Worm (Caenorhabditis elegans) whole organism, L4/young adult: ENCODE measurements around the gene col-120.
"Not testable (repeated sequence)": the region's sequence is repeated elsewhere in the genome, so short reads cannot be mapped to it uniquely, and the experiment has no call there.

Experiments
- W03F9.2 ChIP-seq: fragments of 150-350 bp; optimal IDR thresholded peaks from 2 replicates; lab custom pipeline; 2014; ENCODE audit warnings: missing biosample characterization, missing genetic modification characterization
- dao-5 ChIP-seq: sonication (generic microtip); optimal IDR thresholded peaks from 2 replicates; lab custom pipeline; 2016; ENCODE audit warnings: missing genotype, missing genetic modification characterization, moderate library complexity, missing compliant biosample characterization
- him-1 ChIP-seq: sonication (generic microtip); optimal IDR thresholded peaks from 2 replicates; lab custom pipeline; 2016; ENCODE audit warnings: missing genotype, missing genetic modification reagents, missing genetic modification characterization, missing compliant biosample characterization

col-120 gene

ce11 chrIV:9261687-9262086 lies at the start of gene col-120:
Gene col-120 (minus strand): TSS chrIV:9261787.
- TF ChIP-seq him-1 (tag; lab: Kevin White, UChicago) (no peak), dao-5 (tag; lab: Kevin White, UChicago) (no peak), W03F9.2 (no peak)

- TF ChIP-seq him-1 (tag; lab: Kevin White, UChicago) = no peak
- no peak for TF ChIP-seq W03F9.2
- no peak for TF ChIP-seq dao-5 (tag; lab: Kevin White, UChicago)
Observed at ce11 chrIV:9310935-9311566, 49.5 kb upstream of the col-120 start.

ce11 chrIV:9308975-9309374 lies 47.4 kb upstream of the col-120 start, which contains the start of gene F49C12.6:
Gene F49C12.6 (minus strand): TSS chrIV:9309075.
- TF ChIP-seq W03F9.2 (no peak), him-1 (tag; lab: Kevin White, UChicago) (no peak), dao-5 (tag; lab: Kevin White, UChicago) (no peak)

ce11 chrIV:9304617-9305016 lies 43.0 kb upstream of the col-120 start, which contains the start of gene F49C12.5:
Gene F49C12.5 (plus strand): TSS chrIV:9304917.
- TF ChIP-seq him-1 (tag; lab: Kevin White, UChicago) = no peak
- no peak for TF ChIP-seq W03F9.2
- no peak for TF ChIP-seq dao-5 (tag; lab: Kevin White, UChicago)

ce11 chrIV:9303994-9304393 lies 42.4 kb upstream of the col-120 start, which contains the start of gene F49C12.4:
Gene F49C12.4 (minus strand): TSS chrIV:9304094.
- TF ChIP-seq W03F9.2 (no peak), him-1 (tag; lab: Kevin White, UChicago) (no peak), dao-5 (tag; lab: Kevin White, UChicago) (no peak)

- no peak for TF ChIP-seq him-1 (tag; lab: Kevin White, UChicago)
- TF ChIP-seq dao-5 (tag; lab: Kevin White, UChicago) = no peak
- no peak for TF ChIP-seq W03F9.2
Observed at ce11 chrIV:9300127-9300526, 38.5 kb upstream of the col-120 start, which contains the start of gene F49C12.3. Gene F49C12.3 (plus strand): TSS chrIV:9300427.

- no peak for TF ChIP-seq W03F9.2
- TF ChIP-seq him-1 (tag; lab: Kevin White, UChicago) = no peak
- TF ChIP-seq dao-5 (tag; lab: Kevin White, UChicago) = no peak
Observed at ce11 chrIV:9299145-9299544, 37.6 kb upstream of the col-120 start, which contains the start of gene F49C12.2. Gene F49C12.2 (minus strand): TSS chrIV:9299245.

ce11 chrIV:9296285-9296684 lies 34.7 kb upstream of the col-120 start, which contains the start of gene F49C12.1:
Gene F49C12.1 (minus strand): TSS chrIV:9296354.
- TF ChIP-seq dao-5 (tag; lab: Kevin White, UChicago) (no peak), W03F9.2 (no peak), him-1 (tag; lab: Kevin White, UChicago) (no peak)

ce11 chrIV:9293825-9294224 lies 32.2 kb upstream of the col-120 start, which contains the start of gene nhr-264:
Gene nhr-264 (minus strand): TSS chrIV:9293925.
- not testable (repeated sequence) for TF ChIP-seq him-1 (tag; lab: Kevin White, UChicago); dao-5 (tag; lab: Kevin White, UChicago); W03F9.2

- TF ChIP-seq dao-5 (tag; lab: Kevin White, UChicago) = no peak
- no peak for TF ChIP-seq him-1 (tag; lab: Kevin White, UChicago)
- TF ChIP-seq W03F9.2 = no peak
Observed at ce11 chrIV:9289635-9290034, 28.0 kb upstream of the col-120 start.

ce11 chrIV:9286305-9286704 lies 24.7 kb upstream of the col-120 start, which contains the start of gene nhr-267:
Gene nhr-267 (minus strand): TSS chrIV:9286405.
- TF ChIP-seq dao-5 (tag; lab: Kevin White, UChicago); him-1 (tag; lab: Kevin White, UChicago); W03F9.2: not testable (repeated sequence)

ce11 chrIV:9274008-9274529 lies 12.5 kb upstream of the col-120 start, which contains the start of gene nmy-3:
Gene nmy-3 (plus strand): TSS chrIV:9274479.
- TF ChIP-seq him-1 (tag; lab: Kevin White, UChicago) (no peak), W03F9.2 (no peak), dao-5 (tag; lab: Kevin White, UChicago) (no peak)

ce11 chrIV:9269796-9270195 lies 8.2 kb upstream of the col-120 start, which contains the start of gene flh-3:
Gene flh-3 (plus strand): TSS chrIV:9270096.
- no peak for TF ChIP-seq dao-5 (tag; lab: Kevin White, UChicago)
- no peak for TF ChIP-seq him-1 (tag; lab: Kevin White, UChicago)
- no peak for TF ChIP-seq W03F9.2

- TF ChIP-seq him-1 (tag; lab: Kevin White, UChicago) (no peak), W03F9.2 (no peak), dao-5 (tag; lab: Kevin White, UChicago) (no peak)
Observed at ce11 chrIV:9268916-9269315, 7.3 kb upstream of the col-120 start.
